Worm (Caenorhabditis elegans) whole organism, L4/young adult: Measurements from ENCODE around the gene ent-2.

Experiments
- W03F9.2 ChIP-seq: fragments of 150-350 bp; optimal IDR thresholded peaks from 2 replicates; lab custom pipeline; 2014; ENCODE audit warnings: missing biosample characterization, missing genetic modification characterization
- dao-5 ChIP-seq: sonication (generic microtip); optimal IDR thresholded peaks from 2 replicates; lab custom pipeline; 2016; ENCODE audit warnings: missing genotype, missing genetic modification characterization, moderate library complexity, missing compliant biosample characterization
- him-1 ChIP-seq: sonication (generic microtip); optimal IDR thresholded peaks from 2 replicates; lab custom pipeline; 2016; ENCODE audit warnings: missing genotype, missing genetic modification reagents, missing genetic modification characterization, missing compliant biosample characterization

DNA sequence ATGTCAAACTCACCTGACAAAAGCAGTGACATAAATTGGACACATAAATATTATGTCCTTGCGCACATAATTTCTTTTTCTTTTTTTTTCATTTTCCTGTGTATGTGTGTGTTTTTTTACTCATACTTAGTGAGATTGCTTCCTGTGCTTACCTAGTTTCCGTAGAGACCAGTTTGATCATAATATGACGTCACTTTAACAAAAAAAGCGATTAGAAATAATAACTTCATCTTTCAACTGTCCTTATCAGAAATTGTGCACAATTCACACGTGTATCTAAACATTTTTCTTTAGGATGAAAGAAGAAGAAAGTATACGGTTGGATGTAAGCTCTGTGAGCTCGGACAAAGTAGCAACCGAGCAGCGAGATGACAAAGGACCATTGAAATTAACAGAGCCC, 21.2 kb downstream of the ent-2 start:
- no peak for TF ChIP-seq him-1 (tag; lab: Kevin White, UChicago)
- TF ChIP-seq dao-5 (tag; lab: Kevin White, UChicago) = no peak
- no peak for TF ChIP-seq W03F9.2 (tag; lab: Kevin White, UChicago)
